Worm (Caenorhabditis elegans): ENCODE measurements around the gene ztf-27.

ztf-27 gene

ce11 chrII:10390250-10390821, 5.2 kb downstream of the ztf-27 start:
- TF ChIP-seq dpl-1 (GFP tag; optimal IDR thresholded peaks at IDR 0.05) (peak; percentile 20), Y75B8A.6 (GFP tag; IDR thresholded peaks at IDR 0.05) (no peak), F49E8.2 (tag; optimal IDR thresholded peaks at IDR 0.05; ENCODE audit: borderline replicate concordance) (no peak), ceh-82 (tag; optimal IDR thresholded peaks at IDR 0.05) (no peak), mdl-1 (tag; optimal IDR thresholded peaks at IDR 0.05) (peak; percentile 20 to 88), zfp-2 (tag; optimal IDR thresholded peaks at IDR 0.05) (no peak), nhr-28 (tag; optimal IDR thresholded peaks at IDR 0.05) (peak; percentile 79), daf-16 (GFP tag; optimal IDR thresholded peaks at IDR 0.05) (peak in 1 of 2 experiments; percentile 52), daf-16 (tag; optimal IDR thresholded peaks at IDR 0.05) (peak; percentile 80), R02D3.7 (tag; optimal IDR thresholded peaks at IDR 0.05) (no peak), Y5F2A.4 (GFP tag; optimal IDR thresholded peaks at IDR 0.05) (no peak), T26A8.4 (GFP tag; IDR thresholded peaks at IDR 0.05) (0 out of 2 replicates have a peak, but pooled peaks have one; percentile 8), mxl-2 (GFP tag; conservative IDR thresholded peaks at IDR 0.05) (0 out of 2 replicates have a peak, but pooled peaks have one; percentile 54), lsy-2 (tag; optimal IDR thresholded peaks at IDR 0.05) (peak in 1 of 2 experiments; percentile 58), nhr-111 (GFP tag; optimal IDR thresholded peaks at IDR 0.05) (no peak), lin-15B (tag; optimal IDR thresholded peaks at IDR 0.05) (no peak), nhr-48 (tag; optimal IDR thresholded peaks at IDR 0.05) (peak; percentile 56), mes-2 (tag; optimal IDR thresholded peaks at IDR 0.05; ENCODE audit: poor library complexity, severe bottlenecking) (peak; percentile 35), nhr-11 (tag; optimal IDR thresholded peaks at IDR 0.05) (peak; percentile 54), dve-1 (tag; optimal IDR thresholded peaks at IDR 0.05; ENCODE audit: insufficient read depth) (peak; percentile 77), mxl-3 (GFP tag; optimal IDR thresholded peaks at IDR 0.05) (peak; percentile 93), hlh-11 (tag; optimal IDR thresholded peaks at IDR 0.05) (peak; percentile 82), ceh-20 (GFP tag; IDR thresholded peaks at IDR 0.05) (no peak), lin-13 (GFP tag; optimal IDR thresholded peaks at IDR 0.05) (peak; percentile 54), madf-9 (GFP tag; conservative IDR thresholded peaks at IDR 0.05) (0 out of 2 replicates have a peak, but pooled peaks have one; percentile 16), tra-1 (GFP tag; IDR thresholded peaks at IDR 0.05) (no peak), egl-43 (GFP tag; IDR thresholded peaks at IDR 0.05) (no peak), zfp-3 (GFP tag; conservative IDR thresholded peaks at IDR 0.05) (peak; percentile 18; the same call in 1 of the 2 replicates), nhr-6 (tag; optimal IDR thresholded peaks at IDR 0.05) (peak; percentile 80), cey-2 (tag; optimal IDR thresholded peaks at IDR 0.05; ENCODE audit: borderline replicate concordance, insufficient read depth) (peak; percentile 89), pqm-1 (tag; optimal IDR thresholded peaks at IDR 0.05) (peak; percentile 34), skn-1 (tag; optimal IDR thresholded peaks at IDR 0.05) (no peak), nhr-25 (tag; optimal IDR thresholded peaks at IDR 0.05; ENCODE audit: borderline replicate concordance, insufficient read depth) (peak; percentile 39), daf-8 (GFP tag; IDR thresholded peaks at IDR 0.05) (no peak), aha-1 (tag) (peak; percentile 96), fkh-10 (GFP tag; optimal IDR thresholded peaks at IDR 0.05) (no peak), ztf-11 (tag; optimal IDR thresholded peaks at IDR 0.05) (no peak), rbr-2 (tag; optimal IDR thresholded peaks at IDR 0.05) (peak; percentile 5), ZK546.5 (tag; optimal IDR thresholded peaks at IDR 0.05) (no peak), unc-62 (GFP tag; optimal IDR thresholded peaks at IDR 0.05 in 1 of 2) (peak in 1 of 2 experiments; percentile 97), unc-62 (tag; optimal IDR thresholded peaks at IDR 0.05) (no peak), lin-1 (GFP tag; IDR thresholded peaks at IDR 0.05) (peak; percentile 31; the same call in 1 of the 2 replicates), hif-1 (tag; optimal IDR thresholded peaks at IDR 0.05) (peak in 1 of 2 experiments; percentile 6), nhr-77 (tag; optimal IDR thresholded peaks at IDR 0.05) (peak; percentile 65), F44E2.7 (GFP tag; IDR thresholded peaks at IDR 0.05) (no peak), lin-38 (GFP tag; IDR thresholded peaks at IDR 0.05) (no peak), ama-1 (optimal IDR thresholded peaks at IDR 0.05) (peak; percentile 16), mep-1 (tag; optimal IDR thresholded peaks at IDR 0.05) (peak; percentile 75), hlh-30 (tag; optimal IDR thresholded peaks at IDR 0.05; ENCODE audit: insufficient read depth) (peak; percentile 96), ceh-32 (tag; optimal IDR thresholded peaks at IDR 0.05; ENCODE audit: poor library complexity) (no peak)

Measured in whole organism, L4 larva.